Fruit fly (Drosophila melanogaster): Measurements from ENCODE around the gene CG32647.

The CG32647 gene

DNA sequence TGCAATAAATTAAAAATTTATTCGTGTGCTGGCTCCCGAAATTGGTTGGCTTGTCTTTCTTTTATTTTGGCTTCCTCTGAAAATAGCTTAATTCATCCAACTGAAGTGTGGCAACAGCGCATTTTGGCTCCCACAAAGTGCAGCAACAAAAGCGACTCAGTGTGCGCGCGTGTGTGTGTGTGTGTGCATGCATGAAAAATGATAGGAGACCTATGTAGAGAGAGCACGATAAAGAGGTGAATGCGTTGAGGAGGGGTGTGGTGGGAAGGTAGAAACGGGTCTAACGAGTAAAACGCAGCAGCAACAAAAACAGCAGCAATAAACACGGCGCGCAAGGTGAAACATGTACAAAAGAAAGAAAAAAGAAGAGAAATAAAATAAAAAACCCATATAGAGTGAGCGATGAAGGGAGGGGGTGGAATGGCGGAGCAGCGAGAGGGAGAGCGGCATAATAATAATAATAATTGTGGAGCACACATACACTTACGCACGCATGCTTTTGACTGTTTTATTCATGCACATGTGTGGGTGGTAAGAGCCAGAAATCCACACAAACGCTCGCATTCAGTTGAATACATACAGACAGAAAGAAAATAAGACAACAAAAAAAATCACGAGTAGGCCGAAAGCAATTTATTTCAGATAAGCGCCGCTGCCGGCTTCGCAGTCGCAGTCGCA lies 47.6 kb downstream of the CG32647 start:
- TF ChIP-seq Dll (optimal IDR thresholded peaks at IDR 0.05) (no peak), CG8478 (optimal IDR thresholded peaks at IDR 0.05) (peak; percentile 8)

DNA sequence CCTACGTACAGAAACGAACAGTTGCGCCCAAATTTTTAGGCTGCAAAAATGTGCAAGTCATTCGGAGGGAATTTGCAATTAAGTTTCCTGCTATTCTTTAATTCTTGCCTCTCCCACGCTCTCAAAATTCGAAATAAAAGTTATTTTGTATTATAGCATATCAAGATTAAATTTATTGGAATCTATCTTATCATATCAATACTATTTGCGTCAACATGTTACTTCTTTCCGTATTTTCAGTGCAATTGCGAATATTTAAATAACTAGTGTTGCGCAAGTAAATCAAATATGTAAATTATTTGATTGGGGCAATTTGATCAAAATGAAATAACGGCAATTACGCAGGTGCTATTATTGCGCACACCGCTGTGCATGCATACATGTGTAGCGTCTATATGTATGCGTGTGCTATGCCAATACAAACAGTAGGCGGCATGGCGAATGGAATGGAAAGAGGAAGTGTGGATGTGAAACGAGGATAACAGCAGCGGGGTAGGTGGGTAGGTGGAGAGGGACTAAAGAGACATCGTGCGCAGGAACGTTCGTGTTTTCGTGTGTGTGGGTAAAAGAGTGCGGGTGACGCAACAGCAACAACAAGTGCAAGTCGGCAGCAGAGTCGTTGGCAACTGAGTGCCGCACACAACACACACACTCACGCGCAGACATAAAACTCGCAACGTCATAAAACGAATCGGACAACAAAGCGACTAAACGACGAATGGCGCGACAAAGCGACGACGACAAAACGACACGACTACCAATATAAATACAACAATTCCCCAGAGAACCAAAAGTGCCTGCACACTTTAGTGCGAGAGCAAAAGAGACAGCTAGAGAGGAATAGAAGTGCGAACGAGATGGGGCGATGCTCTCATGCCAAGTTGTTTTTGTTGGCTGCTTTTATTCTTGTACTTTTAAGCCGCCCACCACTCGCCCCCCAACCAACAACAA lies 49.0 kb downstream of the CG32647 start:
- no peak for TF ChIP-seq psq (optimal IDR thresholded peaks at IDR 0.05)
- no peak for TF ChIP-seq usp (GFP tag; optimal IDR thresholded peaks at IDR 0.05)
- TF ChIP-seq CG8478 (optimal IDR thresholded peaks at IDR 0.05) = peak; percentile 35

DNA sequence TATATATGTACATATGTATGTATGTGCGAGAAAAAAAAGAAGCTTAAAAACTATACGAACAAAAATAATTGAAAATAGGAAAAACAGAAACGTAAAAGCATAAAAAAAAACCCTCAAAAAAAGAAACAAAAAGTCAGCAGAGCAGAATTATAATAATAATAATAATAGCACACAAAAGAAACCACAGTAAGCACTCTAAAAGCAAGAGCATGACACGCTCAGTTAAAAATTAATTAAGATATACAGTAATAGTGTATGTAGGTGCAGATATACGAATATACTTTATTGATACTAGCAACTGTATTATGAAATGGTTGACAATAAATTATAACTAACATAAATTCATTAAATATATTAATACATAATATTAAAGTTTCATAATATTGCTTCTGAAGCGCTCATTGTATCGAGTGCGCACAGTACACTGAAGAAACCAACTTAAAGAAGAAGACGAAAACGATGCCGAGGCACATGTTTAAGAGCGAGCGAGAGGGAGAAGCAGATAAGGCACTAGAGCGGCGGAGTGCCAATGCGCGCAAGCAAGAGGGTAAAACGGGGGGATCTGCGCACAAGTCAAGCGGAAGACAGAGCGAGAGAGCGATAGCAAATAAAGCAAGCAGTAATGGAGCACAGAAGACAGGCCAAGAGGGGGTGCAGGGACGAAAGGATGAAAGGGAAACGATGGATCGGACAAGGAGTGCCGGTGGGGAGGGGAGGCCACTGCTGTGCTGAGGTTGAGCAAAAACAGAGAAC lies 49.9 kb downstream of the CG32647 start:
- TF ChIP-seq pan (optimal IDR thresholded peaks at IDR 0.05) = no peak
- peak in 1 of 2 experiments; percentile 19 for TF ChIP-seq EcR (GFP tag; optimal IDR thresholded peaks at IDR 0.05)

DNA sequence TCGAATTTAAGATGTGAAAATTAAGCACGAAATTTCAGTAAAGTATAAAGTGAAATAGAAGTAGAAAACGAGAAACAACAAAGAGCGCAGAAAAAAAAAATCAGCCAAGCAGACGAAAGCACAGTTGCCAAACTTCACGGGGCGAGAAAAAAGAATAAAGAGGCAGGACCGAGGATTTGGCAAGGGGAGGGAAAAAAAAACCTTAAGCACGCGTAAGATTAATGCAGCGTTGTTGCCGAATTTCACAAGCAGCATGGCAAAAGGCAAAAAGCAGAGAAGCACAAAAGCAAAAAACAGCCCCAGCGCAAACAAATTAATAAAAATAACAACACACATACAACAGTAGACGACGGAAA lies 50.4 kb downstream of the CG32647 start:
- TF ChIP-seq Dll (optimal IDR thresholded peaks at IDR 0.05) (no peak), CG8478 (optimal IDR thresholded peaks at IDR 0.05) (no peak), EcR (GFP tag; optimal IDR thresholded peaks at IDR 0.05) (no peak), usp (GFP tag; optimal IDR thresholded peaks at IDR 0.05) (no peak), pan (optimal IDR thresholded peaks at IDR 0.05) (no peak), psq (optimal IDR thresholded peaks at IDR 0.05) (no peak)

DNA sequence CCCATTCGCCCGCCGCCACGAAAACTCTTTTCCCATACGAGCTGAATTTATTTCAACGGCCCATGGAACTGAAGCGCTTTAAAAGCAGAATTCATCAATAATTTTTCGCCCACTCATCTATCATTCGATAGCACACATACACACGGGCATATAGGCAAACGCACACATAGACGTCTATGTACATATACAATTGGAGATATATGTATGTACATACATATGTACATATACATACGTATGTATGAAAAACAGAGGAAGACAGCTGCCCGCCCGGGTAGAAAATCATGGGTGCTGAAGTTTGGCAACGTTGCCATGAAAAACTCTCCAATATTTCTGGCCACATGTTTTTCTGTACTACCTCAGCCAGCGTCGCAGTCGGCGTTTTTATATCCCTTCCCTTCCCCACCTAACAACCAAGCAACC lies 51.0 kb downstream of the CG32647 start:
- TF ChIP-seq pan (optimal IDR thresholded peaks at IDR 0.05) (no peak), psq (optimal IDR thresholded peaks at IDR 0.05) (no peak), usp (GFP tag; optimal IDR thresholded peaks at IDR 0.05) (no peak), CG8478 (optimal IDR thresholded peaks at IDR 0.05) (no peak), EcR (GFP tag; optimal IDR thresholded peaks at IDR 0.05) (no peak), Dll (optimal IDR thresholded peaks at IDR 0.05) (no peak)

DNA sequence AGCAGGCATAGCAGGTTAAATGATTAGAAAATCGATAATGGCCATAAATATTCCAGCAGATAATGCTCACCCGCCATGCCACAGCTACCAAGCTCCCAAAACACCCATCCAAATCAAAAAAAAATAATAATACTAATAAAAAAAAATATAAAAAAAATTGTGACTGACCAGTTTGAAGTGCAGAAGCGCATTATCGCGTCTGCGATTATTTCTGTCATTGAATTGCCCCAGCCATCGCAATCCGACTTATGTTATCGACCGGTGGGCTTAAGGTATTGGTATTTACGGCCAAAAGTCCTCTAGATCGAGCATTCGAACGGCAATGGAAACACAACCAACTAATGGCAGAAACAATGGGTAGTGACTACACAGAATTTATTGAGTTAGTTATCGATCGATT lies 52.3 kb downstream of the CG32647 start:
- TF ChIP-seq usp (GFP tag; optimal IDR thresholded peaks at IDR 0.05) (no peak), CG8478 (optimal IDR thresholded peaks at IDR 0.05) (no peak), pan (optimal IDR thresholded peaks at IDR 0.05) (no peak), EcR (GFP tag; optimal IDR thresholded peaks at IDR 0.05) (no peak), psq (optimal IDR thresholded peaks at IDR 0.05) (no peak), Dll (optimal IDR thresholded peaks at IDR 0.05) (no peak)

DNA sequence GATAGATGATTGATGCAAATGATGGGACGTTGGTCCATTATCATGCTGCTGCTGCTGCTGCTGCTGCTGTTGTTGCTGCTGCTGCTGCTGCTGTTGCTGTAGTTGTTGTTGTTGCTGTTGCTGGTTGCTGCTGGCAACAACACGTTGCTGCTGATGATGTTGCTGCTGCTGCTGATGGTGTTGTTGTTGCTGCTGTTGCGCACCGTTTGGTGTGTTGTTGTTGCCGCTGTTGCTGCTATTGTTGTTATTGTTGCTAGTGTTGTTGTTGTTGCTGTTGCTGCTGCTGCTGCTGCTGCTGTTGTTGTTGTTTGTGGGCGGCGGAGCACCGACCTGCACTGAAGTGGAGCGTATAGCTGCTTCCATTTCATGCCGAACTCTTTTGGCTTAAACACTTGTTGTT lies 53.7 kb downstream of the CG32647 start:
- TF ChIP-seq EcR (GFP tag; optimal IDR thresholded peaks at IDR 0.05) (no peak), psq (optimal IDR thresholded peaks at IDR 0.05) (no peak), pan (optimal IDR thresholded peaks at IDR 0.05) (no peak), usp (GFP tag; optimal IDR thresholded peaks at IDR 0.05) (no peak), Dll (optimal IDR thresholded peaks at IDR 0.05) (no peak), CG8478 (optimal IDR thresholded peaks at IDR 0.05) (no peak)

DNA sequence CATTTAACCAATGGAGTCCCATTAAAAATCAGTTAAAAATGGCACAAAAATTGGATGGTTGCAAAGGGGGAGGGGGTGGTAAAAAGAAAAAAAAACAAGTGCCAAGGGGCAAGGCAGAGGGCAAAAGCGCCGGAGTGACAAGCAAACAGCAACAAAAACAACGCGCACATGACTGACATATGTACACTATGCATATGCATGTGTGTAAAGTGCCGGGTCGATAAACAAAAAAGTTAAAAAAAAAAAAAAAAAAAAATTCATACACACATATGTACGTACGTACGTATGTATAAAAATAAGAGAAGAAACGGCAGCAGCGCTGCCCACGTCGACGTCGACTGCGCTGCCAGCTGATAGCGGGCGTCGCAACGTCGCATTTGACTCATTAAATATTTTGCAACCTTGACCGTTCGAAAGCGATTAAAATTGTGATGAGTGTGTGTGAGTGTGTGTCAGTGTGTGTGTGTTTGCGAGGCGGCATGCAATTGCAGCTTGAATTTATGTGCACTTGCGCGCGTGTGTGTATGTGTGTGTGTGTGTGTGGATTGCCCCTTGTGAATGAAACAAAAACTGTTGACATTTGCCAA lies 57.0 kb downstream of the CG32647 start:
- TF ChIP-seq usp (GFP tag; optimal IDR thresholded peaks at IDR 0.05) (no peak), EcR (GFP tag; optimal IDR thresholded peaks at IDR 0.05) (no peak), Dll (optimal IDR thresholded peaks at IDR 0.05) (no peak), psq (optimal IDR thresholded peaks at IDR 0.05) (no peak), pan (optimal IDR thresholded peaks at IDR 0.05) (no peak), CG8478 (optimal IDR thresholded peaks at IDR 0.05) (no peak)

DNA sequence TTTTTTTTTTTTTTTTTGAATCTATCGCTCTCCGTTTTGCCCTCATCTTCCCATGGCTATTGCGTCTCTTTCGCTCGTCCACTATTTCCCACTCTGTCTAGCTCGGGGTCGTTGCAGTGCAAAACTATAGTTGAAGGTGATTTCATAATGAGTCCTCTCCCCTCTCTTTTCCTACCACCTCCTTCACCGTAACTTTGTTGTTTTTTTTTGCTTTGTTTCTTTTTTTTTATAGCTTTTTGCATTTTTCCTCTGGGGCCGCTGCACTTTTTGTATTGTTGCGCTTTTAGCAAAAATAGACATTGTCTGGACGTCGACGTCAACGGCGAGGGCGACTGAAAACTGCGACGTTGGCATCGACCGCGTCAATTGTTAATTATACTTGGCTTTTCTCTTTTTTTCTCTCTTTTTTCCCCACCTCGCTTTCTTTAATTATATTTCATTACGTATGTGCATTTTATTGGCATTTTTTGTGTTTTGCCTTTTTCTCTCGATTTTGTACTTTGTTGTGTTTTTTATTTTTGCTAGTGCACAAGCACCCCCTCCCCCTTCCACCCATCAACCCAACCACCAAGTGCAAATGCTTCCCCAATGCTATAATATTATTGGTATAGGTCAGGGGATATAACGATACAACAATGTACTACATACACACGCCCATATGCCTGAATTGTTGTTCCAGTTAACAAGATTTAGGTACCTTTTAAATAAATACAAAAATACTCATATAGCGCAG lies 59.4 kb downstream of the CG32647 start:
- TF ChIP-seq EcR (GFP tag; optimal IDR thresholded peaks at IDR 0.05) = peak in 1 of 2 experiments; percentile 91
- no peak for TF ChIP-seq CG8478 (optimal IDR thresholded peaks at IDR 0.05)

DNA sequence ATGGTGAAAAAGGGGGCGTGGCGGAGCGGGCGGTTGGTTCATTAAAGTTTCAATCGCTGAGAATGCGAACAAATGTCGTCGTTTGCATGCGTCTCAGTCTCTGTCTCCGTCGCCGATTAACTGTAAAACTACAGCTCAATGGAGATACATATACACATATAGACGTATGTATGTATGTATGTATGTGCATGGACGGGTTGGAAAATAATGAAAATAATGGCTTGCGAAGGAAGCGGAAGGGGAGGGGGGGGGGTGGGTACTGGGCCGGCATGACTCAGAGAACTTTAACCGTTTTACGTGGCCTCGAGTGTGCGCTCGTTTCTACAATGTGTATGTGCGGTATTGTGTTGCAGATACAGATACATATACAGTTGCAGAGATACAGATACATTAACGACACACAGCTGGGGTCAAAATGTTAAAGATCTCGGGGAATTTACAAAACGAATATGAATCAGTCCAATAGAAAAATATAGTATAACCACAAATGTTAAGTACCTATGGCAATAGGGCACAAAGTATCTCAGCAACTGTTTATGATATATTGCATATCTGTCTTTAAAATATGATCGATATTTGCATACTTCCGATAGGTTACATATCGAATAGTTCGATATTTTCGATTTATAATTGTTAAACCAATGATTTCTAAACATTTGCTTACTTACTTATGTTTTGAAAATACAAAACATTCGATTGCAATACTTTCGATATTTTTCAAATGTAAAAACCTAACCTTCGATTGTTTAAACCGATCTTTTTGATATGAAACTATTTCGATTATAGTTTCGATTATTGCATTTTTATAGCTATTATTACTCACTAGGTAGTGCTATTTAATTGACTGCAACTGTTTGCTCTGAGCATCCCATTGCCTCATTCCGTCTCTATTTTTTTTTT lies 60.2 kb downstream of the CG32647 start:
- no peak for TF ChIP-seq CG8478 (optimal IDR thresholded peaks at IDR 0.05)
- no peak for TF ChIP-seq pan (optimal IDR thresholded peaks at IDR 0.05)
- TF ChIP-seq usp (GFP tag; optimal IDR thresholded peaks at IDR 0.05) = no peak
- TF ChIP-seq EcR (GFP tag; optimal IDR thresholded peaks at IDR 0.05) = no peak
- no peak for TF ChIP-seq psq (optimal IDR thresholded peaks at IDR 0.05)
- no peak for TF ChIP-seq Dll (optimal IDR thresholded peaks at IDR 0.05)

DNA sequence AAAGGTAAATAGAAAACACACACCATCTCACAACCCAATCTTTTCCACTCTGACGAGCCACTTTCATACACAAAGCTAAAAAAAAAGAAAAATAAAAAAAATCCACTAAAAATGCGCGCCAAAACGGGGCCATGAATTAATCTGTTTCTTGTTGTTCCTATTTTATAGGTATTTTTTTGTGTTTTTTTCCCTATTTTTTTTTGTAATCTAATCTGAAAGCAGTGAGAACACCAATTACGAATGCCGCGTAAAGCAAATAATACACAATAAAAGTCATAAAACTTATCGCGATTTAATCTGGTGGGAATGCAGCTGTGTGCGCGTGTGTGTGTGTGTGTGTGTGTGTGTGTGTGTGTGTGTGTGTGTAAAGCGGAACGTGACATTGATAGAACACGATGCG lies 61.4 kb downstream of the CG32647 start:
- TF ChIP-seq EcR (GFP tag; optimal IDR thresholded peaks at IDR 0.05) (no peak), psq (optimal IDR thresholded peaks at IDR 0.05) (no peak), pan (optimal IDR thresholded peaks at IDR 0.05) (no peak), CG8478 (optimal IDR thresholded peaks at IDR 0.05) (no peak), usp (GFP tag; optimal IDR thresholded peaks at IDR 0.05) (no peak)
